Worm (Caenorhabditis elegans) whole organism, late embryonic: ENCODE measurements around the gene C33D9.13.
"Not testable (repeated sequence)": the region's sequence is repeated elsewhere in the genome, so short reads cannot be mapped to it uniquely, and the experiment has no call there.

ENCODE experiments used
- fax-1 ChIP-seq: sonication (generic microtip); optimal IDR thresholded peaks from 2 replicates; lab custom pipeline; 2016; ENCODE audit warnings: missing genotype, missing genetic modification characterization, missing compliant biosample characterization
- npax-4 ChIP-seq: sonication (generic microtip); optimal IDR thresholded peaks from 2 replicates; lab custom pipeline; 2016; ENCODE audit warnings: missing genetic modification characterization, missing compliant biosample characterization
- odd-2 ChIP-seq: sonication (generic microtip); optimal IDR thresholded peaks from 2 replicates; lab custom pipeline; 2017; ENCODE audit warnings: antibody characterized with exemption, mild to moderate bottlenecking, missing genetic modification characterization, missing compliant biosample characterization
- pat-9 ChIP-seq: fragments of 200-800 bp; sonication (Bioruptor generic); optimal IDR thresholded peaks from 2 replicates; lab custom pipeline; 2018; ENCODE audit warnings: mild to moderate bottlenecking, missing genetic modification characterization, moderate library complexity, missing compliant biosample characterization
- pros-1 ChIP-seq: fragments of 150-350 bp; optimal IDR thresholded peaks from 2 replicates; lab custom pipeline; 2014; ENCODE audit warnings: missing biosample characterization, missing genetic modification reagents, missing genetic modification characterization
- syd-9 ChIP-seq: sonication (generic microtip); optimal IDR thresholded peaks from 2 replicates; lab custom pipeline; 2016; ENCODE audit warnings: mild to moderate bottlenecking, missing genetic modification characterization, moderate library complexity, missing compliant biosample characterization
- ztf-16 ChIP-seq: sonication (generic microtip); optimal IDR thresholded peaks from 2 replicates; lab custom pipeline; 2017; ENCODE audit warnings: missing genetic modification characterization, missing compliant biosample characterization

DNA sequence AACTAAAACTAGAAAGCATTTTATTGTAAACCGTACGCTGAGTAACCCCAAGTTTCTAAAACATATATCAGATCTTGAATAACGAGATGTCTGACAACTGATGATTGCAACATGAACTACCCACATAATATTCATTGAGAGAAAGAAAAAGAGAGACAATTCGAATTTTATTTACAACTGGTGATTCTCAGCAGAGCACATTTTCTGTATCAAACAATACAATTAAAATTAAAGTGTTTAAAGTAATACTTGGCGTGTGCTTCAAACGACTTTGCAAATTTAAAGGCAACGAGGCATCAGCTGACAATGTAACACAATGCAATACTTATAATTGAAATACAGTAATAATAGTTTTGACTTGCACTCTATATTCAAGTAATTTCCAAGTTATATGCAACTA lies 3.0 kb upstream of the C33D9.13 start, which contains the start of gene C33D9.10:
- TF ChIP-seq fax-1; odd-2; syd-9 (tag; lab: Kevin White, UChicago); pat-9 (tag; lab: Kevin White, UChicago); ztf-16 (tag; lab: Kevin White, UChicago); npax-4 (tag; lab: Kevin White, UChicago); pros-1 (tag; lab: Kevin White, UChicago): not testable (repeated sequence)
